Fruit fly (Drosophila melanogaster) whole organism, embryonic: Measurements from ENCODE around the gene GstD4.
A peak's percentile ranks its signal among the peaks of the same experiment; 100 is the strongest.

ENCODE experiments used
- Atf-2 ChIP-seq: fragments of 200-800 bp; sonication (Bioruptor generic); optimal IDR thresholded peaks from 2 replicates; lab custom pipeline; 2016; ENCODE audit warnings: missing biosample characterization, missing genetic modification characterization
- Bdp1 ChIP-seq: fragments of 200-800 bp; sonication (Bioruptor generic); optimal IDR thresholded peaks from 3 replicates; lab custom pipeline; 2016; ENCODE audit warnings: missing biosample characterization, missing genetic modification characterization
- CG10209 ChIP-seq: fragments of 200-800 bp; sonication (Bioruptor generic); optimal IDR thresholded peaks from 3 replicates; lab custom pipeline; 2017; ENCODE audit warnings: missing biosample characterization, mild to moderate bottlenecking, missing genetic modification characterization, missing genetic modification reagents
- CG10431 ChIP-seq: fragments of 200-800 bp; sonication (Bioruptor generic); optimal IDR thresholded peaks from 3 replicates; lab custom pipeline; 2018; ENCODE audit warnings: missing biosample characterization, mild to moderate bottlenecking, missing genetic modification characterization
- CG12104 ChIP-seq: fragments of 200-800 bp; sonication (Bioruptor generic); optimal IDR thresholded peaks from 3 replicates; lab custom pipeline; 2016; ENCODE audit warnings: missing biosample characterization, missing genetic modification characterization
- CG12659 ChIP-seq: fragments of 200-800 bp; sonication (Bioruptor generic); optimal IDR thresholded peaks from 3 replicates; lab custom pipeline; 2017; ENCODE audit warnings: mild to moderate bottlenecking, missing biosample characterization, missing genetic modification reagents, missing genetic modification characterization
- CG12769 ChIP-seq: fragments of 200-800 bp; sonication (Bioruptor generic); optimal IDR thresholded peaks from 2 replicates; lab custom pipeline; 2019; ENCODE audit warnings: missing biosample characterization, mild to moderate bottlenecking, missing genetic modification characterization, moderate library complexity
- CG12942 ChIP-seq: fragments of 200-800 bp; sonication (Bioruptor generic); optimal IDR thresholded peaks from 3 replicates; lab custom pipeline; 2016; ENCODE audit warnings: missing biosample characterization, missing genetic modification characterization
- CG13775 ChIP-seq: fragments of 200-800 bp; sonication (Bioruptor generic); optimal IDR thresholded peaks from 3 replicates; lab custom pipeline; 2017; ENCODE audit warnings: missing biosample characterization, mild to moderate bottlenecking, missing genetic modification characterization
- CG16863 ChIP-seq: fragments of 200-800 bp; sonication (Bioruptor generic); optimal IDR thresholded peaks from 3 replicates; lab custom pipeline; 2016; ENCODE audit warnings: missing biosample characterization, missing genetic modification characterization
- CG17328 ChIP-seq: fragments of 200-800 bp; sonication (Bioruptor generic); IDR thresholded peaks from 2 replicates; pipeline ENCODE4 v1.3.6; 2022; ENCODE audit warnings: missing biosample characterization, missing genetic modification characterization
- CG17359 ChIP-seq: fragments of 200-800 bp; sonication (Bioruptor generic); optimal IDR thresholded peaks from 3 replicates; lab custom pipeline; 2018; ENCODE audit warnings: missing biosample characterization, mild to moderate bottlenecking, missing genetic modification characterization, moderate library complexity
- CG17385 ChIP-seq: fragments of 200-800 bp; sonication (Bioruptor generic); optimal IDR thresholded peaks from 3 replicates; lab custom pipeline; 2018; ENCODE audit warnings: missing biosample characterization, mild to moderate bottlenecking, missing genetic modification characterization
- CG17912 ChIP-seq: fragments of 200-800 bp; sonication (Bioruptor generic); optimal IDR thresholded peaks from 2 replicates; lab custom pipeline; 2018; ENCODE audit warnings: missing biosample characterization, mild to moderate bottlenecking, missing genetic modification characterization
- CG3847 ChIP-seq: fragments of 200-800 bp; sonication (Bioruptor generic); IDR thresholded peaks from 2 replicates; pipeline ENCODE4 v1.3.6; 2022; ENCODE audit warnings: missing biosample characterization, missing genetic modification characterization
- CG5953 ChIP-seq: fragments of 200-800 bp; sonication (Bioruptor generic); IDR thresholded peaks from 2 replicates; pipeline ENCODE4 v1.3.6; 2022; ENCODE audit warnings: missing biosample characterization, missing genetic modification characterization
- CG7786 ChIP-seq: fragments of 200-800 bp; sonication (Bioruptor generic); optimal IDR thresholded peaks from 2 replicates; lab custom pipeline; 2016; ENCODE audit warnings: missing biosample characterization, missing genetic modification characterization
- CG8478 ChIP-seq: fragments of >200 bp; optimal IDR thresholded peaks from 2 replicates; lab custom pipeline; 2018
- CG8924 ChIP-seq: fragments of 200-800 bp; optimal IDR thresholded peaks from 3 replicates; lab custom pipeline; 2019; ENCODE audit warnings: missing biosample characterization, mild to moderate bottlenecking, missing genetic modification characterization, moderate library complexity
- CHES-1-like ChIP-seq: fragments of 200-800 bp; sonication (Bioruptor generic); optimal IDR thresholded peaks from 2 replicates; lab custom pipeline; 2016; ENCODE audit warnings: missing biosample characterization, missing genetic modification characterization
- Deaf1 ChIP-seq: fragments of 200-800 bp; optimal IDR thresholded peaks from 3 replicates; lab custom pipeline; 2019; ENCODE audit warnings: missing biosample characterization, mild to moderate bottlenecking, missing genetic modification characterization, moderate library complexity
- Dek ChIP-seq: fragments of 200-800 bp; sonication (Bioruptor generic); optimal IDR thresholded peaks from 3 replicates; lab custom pipeline; 2019; ENCODE audit warnings: missing biosample characterization, mild to moderate bottlenecking, missing genetic modification characterization, moderate library complexity
- Dll ChIP-seq: fragments of 200-800 bp; sonication (Bioruptor generic); IDR thresholded peaks from 4 replicates; pipeline ENCODE4 v1.3.6; 2022; ENCODE audit warnings: missing biosample characterization, missing genetic modification characterization; ENCODE audit not compliant: partially characterized antibody
- Elba2 ChIP-seq: fragments of 200-800 bp; sonication (Bioruptor generic); optimal IDR thresholded peaks from 3 replicates; lab custom pipeline; 2016; ENCODE audit warnings: missing biosample characterization, missing genetic modification characterization
- GATAe ChIP-seq: fragments of 200-800 bp; sonication (Bioruptor generic); conservative IDR thresholded peaks from 2 replicates; pipeline ENCODE4 v1.3.6; 2022; ENCODE audit warnings: missing biosample characterization, missing genetic modification characterization
- Gsc ChIP-seq: fragments of 200-800 bp; sonication (Bioruptor generic); IDR thresholded peaks from 2 replicates; pipeline ENCODE4 v1.3.6; 2022; ENCODE audit warnings: missing biosample characterization, missing genetic modification characterization
- Meics ChIP-seq: fragments of 200-800 bp; sonication (Bioruptor generic); optimal IDR thresholded peaks from 2 replicates; lab custom pipeline; 2017; ENCODE audit warnings: missing biosample characterization, mild to moderate bottlenecking, missing genetic modification characterization
- NC2β ChIP-seq: fragments of 200-800 bp; sonication (Bioruptor generic); optimal IDR thresholded peaks from 2 replicates; lab custom pipeline; 2016; ENCODE audit warnings: missing biosample characterization, missing genetic modification characterization
- Spps ChIP-seq: fragments of 200-800 bp; sonication (Bioruptor generic); optimal IDR thresholded peaks from 2 replicates; lab custom pipeline; 2018; ENCODE audit warnings: missing biosample characterization, mild to moderate bottlenecking, missing genetic modification characterization
- Stat92E ChIP-seq, 3 experiments: fragments of >200 bp in 2 of 3; fragments of 200-800 bp in 1 of 3; sonication (Bioruptor generic) in 1 of 3; optimal IDR thresholded peaks; 2 replicates each; lab custom pipeline; 2017 to 2019; ENCODE audit warnings: missing biosample characterization in 3 of 3, missing genetic modification characterization in 3 of 3, mild to moderate bottlenecking in 1 of 3, moderate library complexity in 1 of 3
- Taf1 ChIP-seq: fragments of 200-800 bp; sonication (Bioruptor generic); IDR thresholded peaks from 2 replicates; pipeline ENCODE4 v1.3.6; 2022; ENCODE audit warnings: missing biosample characterization, missing genetic modification characterization
- Usf ChIP-seq: fragments of 200-800 bp; sonication (Bioruptor generic); optimal IDR thresholded peaks from 2 replicates; lab custom pipeline; 2017; ENCODE audit warnings: missing genotype, missing biosample characterization, missing genetic modification characterization
- YL-1 ChIP-seq: fragments of 200-800 bp; sonication (Bioruptor generic); optimal IDR thresholded peaks from 3 replicates; lab custom pipeline; 2017; ENCODE audit warnings: missing biosample characterization, mild to moderate bottlenecking, missing genetic modification characterization
- chinmo ChIP-seq: fragments of 200-800 bp; sonication (Bioruptor generic); IDR thresholded peaks from 4 replicates; pipeline ENCODE4 v1.3.6; 2022; ENCODE audit warnings: missing biosample characterization, missing genetic modification characterization; ENCODE audit not compliant: partially characterized antibody
- chn ChIP-seq: fragments of 200-800 bp; sonication (Bioruptor generic); optimal IDR thresholded peaks from 2 replicates; lab custom pipeline; 2016; ENCODE audit warnings: missing biosample characterization, missing genetic modification characterization
- crol ChIP-seq: fragments of 200-800 bp; sonication (Bioruptor generic); IDR thresholded peaks from 2 replicates; pipeline ENCODE4 v1.3.6; 2022; ENCODE audit warnings: missing biosample characterization, missing genetic modification characterization
- emc ChIP-seq: fragments of 200-800 bp; sonication (Bioruptor generic); optimal IDR thresholded peaks from 2 replicates; lab custom pipeline; 2016; ENCODE audit warnings: missing biosample characterization, missing genetic modification characterization
- klu ChIP-seq: fragments of 200-800 bp; sonication (Bioruptor generic); IDR thresholded peaks from 2 replicates; pipeline ENCODE4 v1.3.6; 2022; ENCODE audit warnings: missing biosample characterization, missing genetic modification characterization
- lola ChIP-seq, 3 experiments: fragments of >200 bp in 2 of 3; fragments of 200-800 bp in 1 of 3; sonication (Bioruptor generic) in 1 of 3; optimal IDR thresholded peaks; 2 replicates each; lab custom pipeline; 2017 to 2019; ENCODE audit warnings: missing biosample characterization in 3 of 3, missing genetic modification characterization in 3 of 3, mild to moderate bottlenecking in 1 of 3, moderate library complexity in 1 of 3
- mam ChIP-seq: fragments of 200-800 bp; sonication (Bioruptor generic); optimal IDR thresholded peaks from 3 replicates; lab custom pipeline; 2016; ENCODE audit warnings: missing biosample characterization, missing genetic modification characterization
- pan ChIP-seq, 4 experiments: fragments of >200 bp in 3 of 4; fragments of 200-800 bp in 1 of 4; sonication (Bioruptor generic) in 1 of 4; optimal IDR thresholded peaks in 3 of 4; IDR thresholded peaks in 1 of 4; 2 replicates each; pipeline versions ENCODE4 v1.3.6 to Lab custom; 2017 to 2022; ENCODE audit warnings: missing biosample characterization in 2 of 4, missing genetic modification characterization in 2 of 4, mixed read lengths in 1 of 4
- pita ChIP-seq: fragments of 200-800 bp; sonication (Bioruptor generic); optimal IDR thresholded peaks from 2 replicates; lab custom pipeline; 2017; ENCODE audit warnings: missing biosample characterization, mild to moderate bottlenecking, missing genetic modification characterization
- scrt ChIP-seq: fragments of 200-800 bp; sonication (Bioruptor generic); optimal IDR thresholded peaks from 2 replicates; lab custom pipeline; 2018; ENCODE audit warnings: missing biosample characterization, mild to moderate bottlenecking, missing genetic modification characterization, moderate library complexity
- sens ChIP-seq: fragments of 200-800 bp; sonication (Bioruptor generic); peaks from one replicate; lab custom pipeline; 2016; ENCODE audit warnings: missing biosample characterization, missing genetic modification characterization
- stc ChIP-seq: fragments of 200-800 bp; sonication (Bioruptor generic); IDR thresholded peaks from 2 replicates; pipeline ENCODE4 v1.3.6; 2022; ENCODE audit warnings: missing biosample characterization, missing genetic modification characterization
- tin ChIP-seq: fragments of 200-800 bp; sonication (Bioruptor generic); optimal IDR thresholded peaks from 3 replicates; lab custom pipeline; 2016; ENCODE audit warnings: missing biosample characterization, missing genetic modification characterization
- ttk ChIP-seq: fragments of 200-800 bp; sonication (Bioruptor generic); IDR thresholded peaks from 2 replicates; pipeline ENCODE4 v2.1.2; 2022; ENCODE audit warnings: missing biosample characterization, missing genetic modification characterization
- vvl ChIP-seq: fragments of 200-800 bp; sonication (Bioruptor generic); IDR thresholded peaks from 2 replicates; pipeline ENCODE4 v1.3.6; 2022; ENCODE audit warnings: missing biosample characterization, missing genetic modification characterization
- yki ChIP-seq: fragments of >200 bp; optimal IDR thresholded peaks from 3 replicates; lab custom pipeline; 2018

The GstD4 gene

dm6 chr3R:12406235-12407196 is 32.6 kb downstream of the GstD4 start, which contains the start of gene CG5167 (continued):
- no peak for TF ChIP-seq pita (GFP tag; lab: Kevin White, UChicago)
- TF ChIP-seq Dll (GFP tag; lab: Robert Waterston, UW) = peak; percentile 25; the same call in 1 of the 4 replicates
- peak; percentile 18 for TF ChIP-seq CG12942 (GFP tag; lab: Kevin White, UChicago)
- TF ChIP-seq CG17912 (GFP tag; lab: Kevin White, UChicago) = no peak
- no peak for TF ChIP-seq CG16863 (GFP tag; lab: Kevin White, UChicago)
- peak; percentile 54 for TF ChIP-seq CG17328 (GFP tag; lab: Robert Waterston, UW)
- TF ChIP-seq CG5953 (GFP tag; lab: Robert Waterston, UW) = no peak
- TF ChIP-seq CG8924 (tag; lab: Kevin White, UChicago) = peak; percentile 63
- TF ChIP-seq mam (GFP tag; lab: Kevin White, UChicago) = no peak
- TF ChIP-seq tin (GFP tag; lab: Kevin White, UChicago) = peak; percentile 18
- peak; percentile 89 for TF ChIP-seq sens (GFP tag; lab: Kevin White, UChicago)
- TF ChIP-seq Usf (GFP tag; lab: Kevin White, UChicago) = no peak
- TF ChIP-seq Spps (tag; lab: Kevin White, UChicago) = no peak
- TF ChIP-seq stc (GFP tag; lab: Robert Waterston, UW) = no peak
- no peak for TF ChIP-seq CG12769
- peak; percentile 50 for TF ChIP-seq Deaf1 (tag; lab: Kevin White, UChicago)
- no peak for TF ChIP-seq Elba2
- TF ChIP-seq CG12104 = peak; percentile 36
- TF ChIP-seq CG7786 (GFP tag; lab: Kevin White, UChicago) = no peak
- no peak for TF ChIP-seq GATAe (GFP tag; lab: Robert Waterston, UW)
- TF ChIP-seq CG8478 = no peak
- TF ChIP-seq pan (optimal IDR thresholded peaks at IDR 0.05; lab: Kevin White, UChicago) = no peak
- no peak for TF ChIP-seq pan (GFP tag; optimal IDR thresholded peaks at IDR 0.05 in 1 of 2, IDR thresholded peaks at IDR 0.05 in 1 of 2)
- TF ChIP-seq chinmo (GFP tag; lab: Robert Waterston, UW) = 0 out of 4 replicates have a peak, but pooled peaks have one; percentile 25
- TF ChIP-seq ttk = no peak
- TF ChIP-seq chn (GFP tag; lab: Kevin White, UChicago) = no peak
- TF ChIP-seq Taf1 (GFP tag; lab: Robert Waterston, UW) = no peak
- TF ChIP-seq CG17359 = peak; percentile 49
- TF ChIP-seq CG12659 (GFP tag; lab: Kevin White, UChicago) = peak; percentile 20
- peak; percentile 38 for TF ChIP-seq Meics (GFP tag; lab: Kevin White, UChicago)
- TF ChIP-seq CG3847 = no peak
- no peak for TF ChIP-seq crol (GFP tag; lab: Robert Waterston, UW)
- no peak for TF ChIP-seq CG13775 (GFP tag; lab: Kevin White, UChicago)
- peak; percentile 23 for TF ChIP-seq CG17385
- TF ChIP-seq lola (GFP tag; optimal IDR thresholded peaks at IDR 0.05; lab: Kevin White, UChicago) = peak in 1 of 3 experiments; percentile 49
- peak; percentile 27 for TF ChIP-seq scrt (GFP tag; lab: Kevin White, UChicago)
- TF ChIP-seq emc (GFP tag; lab: Kevin White, UChicago) = no peak
- TF ChIP-seq YL-1 (GFP tag; lab: Kevin White, UChicago) = no peak
- TF ChIP-seq Gsc = no peak
- no peak for TF ChIP-seq CHES-1-like (GFP tag; lab: Kevin White, UChicago)
- TF ChIP-seq Bdp1 = no peak
- TF ChIP-seq Stat92E (GFP tag; optimal IDR thresholded peaks at IDR 0.05; lab: Kevin White, UChicago) = no peak
- no peak for TF ChIP-seq yki (lab: Kevin White, UChicago)
- TF ChIP-seq CG10209 (GFP tag; lab: Kevin White, UChicago) = no peak
- peak; percentile 47 for TF ChIP-seq Dek (tag; lab: Kevin White, UChicago)
- no peak for TF ChIP-seq klu (GFP tag; lab: Robert Waterston, UW)
- no peak for TF ChIP-seq Atf-2 (GFP tag; lab: Kevin White, UChicago)
- TF ChIP-seq CG10431 (GFP tag; lab: Kevin White, UChicago) = no peak
- peak; percentile 49; the same call in 1 of the 2 replicates for TF ChIP-seq vvl
- TF ChIP-seq NC2β (GFP tag; lab: Kevin White, UChicago) = no peak
